Worm (Caenorhabditis elegans) whole organism, young adult: ENCODE data around the gene nurf-1.

ENCODE experiments used
- B0019.2 ChIP-seq: fragments of 200-800 bp; sonication (Bioruptor generic); conservative IDR thresholded peaks from 2 replicates; pipeline ENCODE4 v1.3.6; 2022; ENCODE audit warnings: missing genetic modification reagents, missing genetic modification characterization, missing compliant biosample characterization
- B0035.1 ChIP-seq: sonication (generic microtip); optimal IDR thresholded peaks from 2 replicates; lab custom pipeline; 2016; ENCODE audit warnings: missing genetic modification characterization, mild to moderate bottlenecking, missing compliant biosample characterization, missing genotype, missing genetic modification reagents
- D2030.7 ChIP-seq: fragments of 200-800 bp; sonication (Bioruptor generic); IDR thresholded peaks from 2 replicates; pipeline ENCODE4 v1.3.6; 2022; ENCODE audit warnings: missing genetic modification reagents, missing genetic modification characterization, missing compliant biosample characterization
- F23B12.7 ChIP-seq: sonication (generic microtip); optimal IDR thresholded peaks from 2 replicates; lab custom pipeline; 2017; ENCODE audit warnings: missing genetic modification characterization, mild to moderate bottlenecking, missing compliant biosample characterization, antibody characterized with exemption, moderate library complexity; ENCODE audit not compliant: insufficient read depth
- F33H1.4 ChIP-seq: fragments of 200-800 bp; sonication (Bioruptor generic); IDR thresholded peaks from 2 replicates; pipeline ENCODE4 v1.3.6; 2022; ENCODE audit warnings: missing genetic modification reagents, missing genetic modification characterization, missing compliant biosample characterization
- F49E8.2 ChIP-seq: sonication (generic microtip); optimal IDR thresholded peaks from 3 replicates; lab custom pipeline; 2017; ENCODE audit warnings: missing genetic modification characterization, mild to moderate bottlenecking, missing compliant biosample characterization, antibody characterized with exemption, moderate library complexity; ENCODE audit not compliant: insufficient read depth
- Y53F4B.3 ChIP-seq: fragments of 200-800 bp; sonication (Bioruptor generic); IDR thresholded peaks from 2 replicates; pipeline ENCODE4 v1.3.6; 2022; ENCODE audit warnings: missing genetic modification reagents, missing genetic modification characterization, missing compliant biosample characterization
- Y79H2A.3 ChIP-seq: fragments of 200-800 bp; sonication (Bioruptor generic); conservative IDR thresholded peaks from 2 replicates; pipeline ENCODE4 v1.3.6; 2022; ENCODE audit warnings: missing genetic modification reagents, missing genetic modification characterization, missing compliant biosample characterization
- akir-1 ChIP-seq: fragments of 200-800 bp; sonication (Bioruptor generic); optimal IDR thresholded peaks from 2 replicates; lab custom pipeline; 2018; ENCODE audit warnings: mild to moderate bottlenecking, missing genetic modification characterization, moderate library complexity, missing compliant biosample characterization
- attf-3 ChIP-seq: fragments of 200-800 bp; sonication (Bioruptor generic); conservative IDR thresholded peaks from 2 replicates; pipeline ENCODE4 v1.3.6; 2022; ENCODE audit warnings: missing genetic modification reagents, missing genetic modification characterization, missing compliant biosample characterization
- attf-5 ChIP-seq: fragments of 200-800 bp; sonication (Bioruptor generic); optimal IDR thresholded peaks from 2 replicates; lab custom pipeline; 2018; ENCODE audit warnings: mild to moderate bottlenecking, missing genetic modification characterization, missing compliant biosample characterization
- attf-6 ChIP-seq: fragments of 200-800 bp; sonication (Bioruptor generic); IDR thresholded peaks from 2 replicates; pipeline ENCODE4 v1.3.6; 2022; ENCODE audit warnings: missing genetic modification reagents, missing genetic modification characterization, missing compliant biosample characterization
- bed-1 ChIP-seq: fragments of 200-800 bp; sonication (Bioruptor generic); IDR thresholded peaks from 2 replicates; pipeline ENCODE4 v1.3.6; 2022; ENCODE audit warnings: missing genetic modification reagents, missing genetic modification characterization, missing compliant biosample characterization
- cebp-1 ChIP-seq, 2 experiments: fragments of 200-800 bp in 1 of 2; sonication (Bioruptor generic) in 1 of 2; sonication (generic microtip) in 1 of 2; IDR thresholded peaks in 1 of 2; optimal IDR thresholded peaks in 1 of 2; 2 replicates each; pipeline versions ENCODE4 v1.3.6 to Lab custom; 2017 to 2022; ENCODE audit warnings: missing compliant biosample characterization in 2 of 2, missing genetic modification characterization in 2 of 2, mild to moderate bottlenecking in 1 of 2, missing genetic modification reagents in 1 of 2, moderate library complexity in 1 of 2
- ceh-79 ChIP-seq: sonication (generic microtip); optimal IDR thresholded peaks from 2 replicates; lab custom pipeline; 2017; ENCODE audit warnings: mild to moderate bottlenecking, missing genetic modification characterization, missing compliant biosample characterization
- dpff-1 ChIP-seq: sonication (generic microtip); optimal IDR thresholded peaks from 2 replicates; lab custom pipeline; 2017; ENCODE audit warnings: mild to moderate bottlenecking, missing genetic modification characterization, missing compliant biosample characterization
- dpl-1 ChIP-seq: fragments of 150-350 bp; optimal IDR thresholded peaks from 2 replicates; lab custom pipeline; 2014; ENCODE audit warnings: missing biosample characterization, missing genetic modification reagents, missing genetic modification characterization
- efl-1 ChIP-seq: fragments of 150-350 bp; optimal IDR thresholded peaks from 2 replicates; lab custom pipeline; 2014; ENCODE audit warnings: missing biosample characterization, missing genetic modification reagents, missing genetic modification characterization
- egrh-3 ChIP-seq: fragments of 200-800 bp; sonication (Bioruptor generic); IDR thresholded peaks from 2 replicates; pipeline ENCODE4 v1.3.6; 2022; ENCODE audit warnings: missing genetic modification reagents, missing genetic modification characterization, missing compliant biosample characterization
- ekl-4 ChIP-seq: fragments of 200-800 bp; sonication (Bioruptor generic); IDR thresholded peaks from 2 replicates; pipeline ENCODE4 v1.3.6; 2022; ENCODE audit warnings: missing genetic modification reagents, missing genetic modification characterization, missing compliant biosample characterization
- ets-4 ChIP-seq: fragments of 200-800 bp; sonication (Bioruptor generic); optimal IDR thresholded peaks from 2 replicates; lab custom pipeline; 2018; ENCODE audit warnings: mild to moderate bottlenecking, missing genetic modification characterization, missing compliant biosample characterization
- gei-17 ChIP-seq: fragments of 200-800 bp; sonication (Bioruptor generic); optimal IDR thresholded peaks from 2 replicates; lab custom pipeline; 2018; ENCODE audit warnings: mild to moderate bottlenecking, missing genetic modification characterization, missing compliant biosample characterization
- him-1 ChIP-seq: sonication (generic microtip); optimal IDR thresholded peaks from 2 replicates; lab custom pipeline; 2016; ENCODE audit warnings: missing genotype, missing genetic modification reagents, missing genetic modification characterization, missing compliant biosample characterization
- hmg-1.2 ChIP-seq: fragments of 200-800 bp; sonication (Bioruptor generic); IDR thresholded peaks from 2 replicates; pipeline ENCODE4 v1.3.6; 2022; ENCODE audit warnings: missing genetic modification reagents, missing genetic modification characterization, missing compliant biosample characterization
- hrde-1 ChIP-seq: sonication (generic microtip); optimal IDR thresholded peaks from 2 replicates; lab custom pipeline; 2016; ENCODE audit warnings: missing genetic modification characterization, mild to moderate bottlenecking, missing compliant biosample characterization, moderate library complexity, missing genotype, missing genetic modification reagents, borderline replicate concordance
- hsf-1 ChIP-seq: fragments of 200-800 bp; sonication (Bioruptor generic); IDR thresholded peaks from 2 replicates; pipeline ENCODE4 v1.3.6; 2022; ENCODE audit warnings: missing genetic modification reagents, missing genetic modification characterization, missing compliant biosample characterization
- let-526 ChIP-seq: fragments of 200-800 bp; sonication (Bioruptor generic); IDR thresholded peaks from 2 replicates; pipeline ENCODE4 v1.3.6; 2022; ENCODE audit warnings: missing genetic modification reagents, missing genetic modification characterization, missing compliant biosample characterization
- lin-26 ChIP-seq: fragments of 200-800 bp; sonication (Bioruptor generic); IDR thresholded peaks from 2 replicates; pipeline ENCODE4 v1.3.6; 2022; ENCODE audit warnings: missing genetic modification reagents, missing genetic modification characterization, missing compliant biosample characterization
- lin-35 ChIP-seq, 3 experiments: fragments of 150-350 bp in 2 of 3; sonication (generic microtip) in 1 of 3; optimal IDR thresholded peaks; 2 replicates each; lab custom pipeline; 2014 to 2018; ENCODE audit warnings: missing biosample characterization in 3 of 3, missing genetic modification characterization in 3 of 3, missing genetic modification reagents in 3 of 3
- lin-54 ChIP-seq: fragments of 200-800 bp; sonication (Bioruptor generic); optimal IDR thresholded peaks from 2 replicates; lab custom pipeline; 2018; ENCODE audit warnings: mild to moderate bottlenecking, missing genetic modification characterization, missing compliant biosample characterization
- lir-1 ChIP-seq: fragments of 200-800 bp; sonication (Bioruptor generic); conservative IDR thresholded peaks from 2 replicates; pipeline ENCODE4 v1.3.6; 2022; ENCODE audit warnings: missing genetic modification reagents, missing genetic modification characterization, missing compliant biosample characterization
- lsl-1 ChIP-seq: fragments of 200-800 bp; sonication (Bioruptor generic); optimal IDR thresholded peaks from 2 replicates; lab custom pipeline; 2018; ENCODE audit warnings: mild to moderate bottlenecking, missing genetic modification characterization, moderate library complexity, missing compliant biosample characterization
- madf-10 ChIP-seq: sonication (generic microtip); optimal IDR thresholded peaks from 2 replicates; lab custom pipeline; 2016; ENCODE audit warnings: mild to moderate bottlenecking, missing genetic modification characterization, missing compliant biosample characterization
- madf-6 ChIP-seq: fragments of 200-800 bp; sonication (Bioruptor generic); IDR thresholded peaks from 2 replicates; pipeline ENCODE4 v1.3.6; 2022; ENCODE audit warnings: missing genetic modification reagents, missing genetic modification characterization, missing compliant biosample characterization
- madf-8 ChIP-seq: fragments of 200-800 bp; sonication (Bioruptor generic); conservative IDR thresholded peaks from 2 replicates; pipeline ENCODE4 v1.3.6; 2022; ENCODE audit warnings: missing genetic modification reagents, missing genetic modification characterization, missing compliant biosample characterization
- mcd-1 ChIP-seq: fragments of 200-800 bp; sonication (Bioruptor generic); IDR thresholded peaks from 2 replicates; pipeline ENCODE4 v1.3.6; 2022; ENCODE audit warnings: missing genetic modification reagents, missing genetic modification characterization, missing compliant biosample characterization
- nfyb-1 ChIP-seq: fragments of 200-800 bp; sonication (Bioruptor generic); IDR thresholded peaks from 2 replicates; pipeline ENCODE4 v1.3.6; 2022; ENCODE audit warnings: missing genetic modification reagents, missing genetic modification characterization, missing compliant biosample characterization
- nhr-80 ChIP-seq: sonication (generic microtip); optimal IDR thresholded peaks from 2 replicates; lab custom pipeline; 2016; ENCODE audit warnings: missing genetic modification characterization, missing compliant biosample characterization
- snpc-3.4 ChIP-seq: sonication (generic microtip); optimal IDR thresholded peaks from 2 replicates; lab custom pipeline; 2017; ENCODE audit warnings: missing genetic modification characterization, mild to moderate bottlenecking, missing compliant biosample characterization, antibody characterized with exemption, moderate library complexity, missing genotype, missing genetic modification reagents
- sptf-2 ChIP-seq: fragments of 200-800 bp; sonication (Bioruptor generic); optimal IDR thresholded peaks from 2 replicates; lab custom pipeline; 2018; ENCODE audit warnings: mild to moderate bottlenecking, missing genetic modification characterization, missing compliant biosample characterization
- tbx-9 ChIP-seq: sonication (generic microtip); optimal IDR thresholded peaks from 2 replicates; lab custom pipeline; 2016; ENCODE audit warnings: borderline replicate concordance, missing genetic modification characterization, inconsistent platforms, missing compliant biosample characterization
- tlf-1 ChIP-seq: fragments of 200-800 bp; sonication (Bioruptor generic); optimal IDR thresholded peaks from 2 replicates; lab custom pipeline; 2018; ENCODE audit warnings: mild to moderate bottlenecking, missing genetic modification characterization, missing compliant biosample characterization
- xnd-1 ChIP-seq: sonication (generic microtip); optimal IDR thresholded peaks from 2 replicates; lab custom pipeline; 2016; ENCODE audit warnings: missing genotype, missing genetic modification reagents, missing genetic modification characterization, missing compliant biosample characterization
- ztf-18 ChIP-seq: sonication (generic microtip); optimal IDR thresholded peaks from 2 replicates; lab custom pipeline; 2016; ENCODE audit warnings: missing genotype, mild to moderate bottlenecking, missing genetic modification characterization, missing compliant biosample characterization
- ztf-26 ChIP-seq: sonication (generic microtip); optimal IDR thresholded peaks from 2 replicates; lab custom pipeline; 2017; ENCODE audit warnings: missing genetic modification characterization, missing compliant biosample characterization

The nurf-1 gene

DNA sequence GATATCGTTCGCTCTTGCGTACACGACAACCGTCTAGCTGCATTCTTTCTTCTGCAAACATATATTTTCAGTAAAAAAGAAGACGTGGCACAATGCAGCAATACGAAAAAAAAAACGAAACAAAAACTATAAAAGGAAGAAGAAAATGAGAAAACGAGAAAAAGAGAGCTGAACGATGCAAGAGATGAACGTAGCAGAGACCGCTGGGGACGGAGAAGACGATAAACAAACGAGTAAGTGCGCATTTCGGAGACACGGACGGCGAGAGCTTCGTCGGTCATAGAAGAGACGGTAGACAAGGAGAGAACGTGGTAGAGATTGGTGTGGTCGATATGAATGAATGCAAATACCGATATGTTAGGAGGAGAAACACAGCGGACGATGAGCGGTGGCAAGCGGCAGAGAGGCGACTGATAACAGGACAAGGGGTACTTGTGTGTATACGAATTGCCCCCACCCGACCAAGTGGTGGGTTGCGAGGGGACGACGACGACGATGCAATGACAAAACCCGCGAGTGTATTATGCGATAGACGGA lies 47.5 kb downstream of the nurf-1 start, which contains the start of gene K04B12.2 (continued):
- no peak for TF ChIP-seq let-526 (GFP tag; lab: Robert Waterston, UW)
- peak; percentile 35 for TF ChIP-seq madf-10 (tag; lab: Kevin White, UChicago)
- peak; percentile 26; the same call in 1 of the 2 replicates for TF ChIP-seq lin-26 (GFP tag; lab: Robert Waterston, UW)
- TF ChIP-seq F33H1.4: no peak
- TF ChIP-seq akir-1 (GFP tag; lab: Kevin White, UChicago): no peak
- no peak for TF ChIP-seq D2030.7 (GFP tag; lab: Robert Waterston, UW)
- no peak for TF ChIP-seq dpff-1
- no peak for TF ChIP-seq tbx-9
- TF ChIP-seq tlf-1 (GFP tag; lab: Kevin White, UChicago): no peak
- TF ChIP-seq B0035.1 (tag; lab: Kevin White, UChicago): no peak
- no peak for TF ChIP-seq ceh-79 (tag; lab: Kevin White, UChicago)
- no peak for TF ChIP-seq egrh-3
- TF ChIP-seq gei-17 (GFP tag; lab: Kevin White, UChicago): no peak
- no peak for TF ChIP-seq sptf-2 (GFP tag; lab: Kevin White, UChicago)
- no peak for TF ChIP-seq efl-1 (GFP tag; lab: Kevin White, UChicago)
- TF ChIP-seq attf-3: no peak
- no peak for TF ChIP-seq lsl-1
- peak; percentile 37 for TF ChIP-seq ztf-18 (tag; lab: Kevin White, UChicago)
- TF ChIP-seq cebp-1 (GFP tag; IDR thresholded peaks at IDR 0.05; lab: Robert Waterston, UW): no peak
- TF ChIP-seq cebp-1 (tag; optimal IDR thresholded peaks at IDR 0.05; lab: Kevin White, UChicago): peak; percentile 68
- TF ChIP-seq Y79H2A.3 (GFP tag; lab: Robert Waterston, UW): no peak
- TF ChIP-seq Y53F4B.3 (GFP tag; lab: Robert Waterston, UW): no peak
- TF ChIP-seq ets-4 (GFP tag; lab: Kevin White, UChicago): peak; percentile 61
- no peak for TF ChIP-seq madf-8 (GFP tag; lab: Robert Waterston, UW)
- no peak for TF ChIP-seq attf-6 (GFP tag; lab: Robert Waterston, UW)
- 0 out of 2 replicates have a peak, but pooled peaks have one; percentile 20 for TF ChIP-seq lir-1
- TF ChIP-seq B0019.2: no peak
- TF ChIP-seq nfyb-1 (GFP tag; lab: Robert Waterston, UW): 0 out of 2 replicates have a peak, but pooled peaks have one; percentile 33
- TF ChIP-seq hrde-1 (tag; lab: Kevin White, UChicago): no peak
- no peak for TF ChIP-seq bed-1 (GFP tag; lab: Robert Waterston, UW)
- peak; percentile 44 for TF ChIP-seq lin-54
- peak; percentile 78 for TF ChIP-seq mcd-1

DNA sequence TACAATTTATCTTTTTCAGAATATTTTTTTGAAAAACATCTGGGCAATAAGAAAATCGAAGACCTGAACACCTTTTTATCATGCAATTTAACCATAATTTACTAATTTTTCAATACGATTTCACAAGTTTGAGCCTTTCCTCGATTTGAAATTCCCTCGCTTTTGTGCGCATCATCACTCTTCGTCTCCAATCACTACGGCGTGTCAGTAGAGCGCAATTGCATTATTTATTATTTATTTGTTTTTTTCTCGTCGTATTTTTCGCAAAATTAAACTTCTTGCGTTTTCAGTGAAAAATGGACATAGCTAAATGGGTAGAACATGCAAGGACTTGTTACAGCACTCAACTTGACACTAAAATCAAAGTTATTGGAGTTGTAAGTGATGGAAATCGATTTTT lies 50.6 kb downstream of the nurf-1 start, which contains the start of gene smg-8:
Gene smg-8, plus strand, starts transcription at position 266 of the 400 bp plus-strand sequence.
- TF ChIP-seq attf-3 (0 out of 2 replicates have a peak, but pooled peaks have one; percentile 29), lin-35 (GFP tag; optimal IDR thresholded peaks at IDR 0.05; lab: Kevin White, UChicago) (peak in 2 of 3 experiments; percentile 25 to 90), attf-5 (GFP tag; lab: Kevin White, UChicago) (peak; percentile 33), ekl-4 (GFP tag; lab: Robert Waterston, UW) (no peak), mcd-1 (peak; percentile 96), F49E8.2 (tag; lab: Kevin White, UChicago) (peak; percentile 17), ztf-26 (tag; lab: Kevin White, UChicago) (no peak), lin-54 (peak; percentile 94), dpl-1 (GFP tag; lab: Kevin White, UChicago) (peak; percentile 87), him-1 (tag; lab: Kevin White, UChicago) (peak; percentile 8), snpc-3.4 (tag; lab: Kevin White, UChicago) (peak; percentile 12), nhr-80 (tag; lab: Kevin White, UChicago) (no peak), hsf-1 (GFP tag; lab: Robert Waterston, UW) (no peak), nfyb-1 (GFP tag; lab: Robert Waterston, UW) (peak; percentile 17; the same call in 1 of the 2 replicates), hmg-1.2 (GFP tag; lab: Robert Waterston, UW) (peak; percentile 90), madf-6 (GFP tag; lab: Robert Waterston, UW) (peak; percentile 47; the same call in 1 of the 2 replicates), lsl-1 (peak; percentile 59), efl-1 (GFP tag; lab: Kevin White, UChicago) (peak; percentile 84), ztf-18 (tag; lab: Kevin White, UChicago) (peak; percentile 15), F23B12.7 (peak; percentile 0), hrde-1 (tag; lab: Kevin White, UChicago) (no peak), xnd-1 (tag; lab: Kevin White, UChicago) (peak; percentile 35), F33H1.4 (peak; percentile 61)
- TF ChIP-seq, all 124 proteins: peak for 18
